Worm (Caenorhabditis elegans) whole organism, L3 larva: ENCODE results near the gene ruvb-1.

Experiments used
- R02D3.7 ChIP-seq: fragments of 150-350 bp; optimal IDR thresholded peaks from 2 replicates; lab custom pipeline; 2014; ENCODE audit warnings: missing biosample characterization, missing genetic modification characterization
- ZK546.5 ChIP-seq: sonication (generic microtip); optimal IDR thresholded peaks from 2 replicates; lab custom pipeline; 2017; ENCODE audit warnings: missing biosample characterization, missing genetic modification characterization
- ama-1 ChIP-seq: fragments of 150-350 bp; optimal IDR thresholded peaks from 2 replicates; lab custom pipeline; 2018
- ceh-16 ChIP-seq: sonication (generic microtip); optimal IDR thresholded peaks from 2 replicates; lab custom pipeline; 2017; ENCODE audit warnings: missing biosample characterization, missing genetic modification characterization
- ceh-82 ChIP-seq: fragments of 150-350 bp; optimal IDR thresholded peaks from 2 replicates; lab custom pipeline; 2014; ENCODE audit warnings: missing biosample characterization, missing genetic modification characterization
- ceh-9 ChIP-seq: sonication (generic microtip); optimal IDR thresholded peaks from 2 replicates; lab custom pipeline; 2018; ENCODE audit warnings: missing biosample characterization, missing genetic modification characterization
- daf-12 ChIP-seq: fragments of 150-350 bp; optimal IDR thresholded peaks from 2 replicates; lab custom pipeline; 2014; ENCODE audit warnings: missing biosample characterization, missing genetic modification reagents, missing genetic modification characterization
- egl-27 ChIP-seq: sonication (generic microtip); optimal IDR thresholded peaks from 4 replicates; lab custom pipeline; 2017; ENCODE audit warnings: missing biosample characterization, missing genetic modification reagents, missing genetic modification characterization
- egl-5 ChIP-seq: fragments of 150-350 bp; optimal IDR thresholded peaks from 2 replicates; lab custom pipeline; 2017; ENCODE audit warnings: missing biosample characterization, missing genetic modification reagents, missing genetic modification characterization, inconsistent platforms
- elt-1 ChIP-seq: fragments of 150-350 bp; optimal IDR thresholded peaks from 2 replicates; lab custom pipeline; 2014; ENCODE audit warnings: missing biosample characterization, missing genetic modification characterization
- elt-2 ChIP-seq: sonication (generic microtip); optimal IDR thresholded peaks from 2 replicates; lab custom pipeline; 2016; ENCODE audit warnings: missing genetic modification reagents, mild to moderate bottlenecking, missing genetic modification characterization, missing compliant biosample characterization
- elt-3 ChIP-seq, 3 experiments: fragments of 150-350 bp in 1 of 3; sonication (generic microtip) in 2 of 3; optimal IDR thresholded peaks; 2 replicates in 2 of 3; 4 replicates in 1 of 3; lab custom pipeline; 2014 to 2017; ENCODE audit warnings: missing biosample characterization in 3 of 3, missing genetic modification characterization in 3 of 3
- eor-1 ChIP-seq, 2 experiments: fragments of 150-350 bp; optimal IDR thresholded peaks; 2 replicates each; lab custom pipeline; 2014 to 2018; ENCODE audit warnings: missing biosample characterization in 2 of 2, missing genetic modification characterization in 2 of 2
- fkh-10 ChIP-seq: sonication (generic microtip); optimal IDR thresholded peaks from 2 replicates; lab custom pipeline; 2017; ENCODE audit warnings: missing biosample characterization, missing genetic modification reagents, missing genetic modification characterization
- fkh-2 ChIP-seq: fragments of 150-350 bp; optimal IDR thresholded peaks from 2 replicates; lab custom pipeline; 2014; ENCODE audit warnings: missing biosample characterization, missing genetic modification reagents, missing genetic modification characterization
- lin-15B ChIP-seq: fragments of 150-350 bp; optimal IDR thresholded peaks from 2 replicates; lab custom pipeline; 2014; ENCODE audit warnings: missing biosample characterization, missing genetic modification characterization
- lsy-12 ChIP-seq: sonication (generic microtip); optimal IDR thresholded peaks from 2 replicates; lab custom pipeline; 2016; ENCODE audit warnings: mild to moderate bottlenecking, missing genetic modification characterization, missing compliant biosample characterization
- mdl-1 ChIP-seq: fragments of 150-350 bp; optimal IDR thresholded peaks from 2 replicates; lab custom pipeline; 2014; ENCODE audit warnings: missing biosample characterization, missing genetic modification characterization
- mml-1 ChIP-seq: fragments of 150-350 bp; sonication (generic microtip); optimal IDR thresholded peaks from 3 replicates; lab custom pipeline; 2014; ENCODE audit warnings: missing biosample characterization, missing genetic modification characterization
- nfya-1 ChIP-seq: sonication (generic microtip); optimal IDR thresholded peaks from 2 replicates; lab custom pipeline; 2017; ENCODE audit warnings: missing genetic modification characterization, mild to moderate bottlenecking, missing compliant biosample characterization, antibody characterized with exemption, moderate library complexity; ENCODE audit not compliant: insufficient read depth
- nhr-11 ChIP-seq: fragments of 150-350 bp; optimal IDR thresholded peaks from 2 replicates; lab custom pipeline; 2014; ENCODE audit warnings: missing biosample characterization, missing genetic modification characterization
- nhr-12 ChIP-seq: fragments of 150-350 bp; optimal IDR thresholded peaks from 2 replicates; lab custom pipeline; 2014; ENCODE audit warnings: missing biosample characterization, missing genetic modification characterization
- nhr-25 ChIP-seq: sonication (generic microtip); optimal IDR thresholded peaks from 2 replicates; lab custom pipeline; 2017; ENCODE audit warnings: missing biosample characterization, missing genetic modification characterization
- nhr-28 ChIP-seq: fragments of 150-350 bp; optimal IDR thresholded peaks from 2 replicates; lab custom pipeline; 2014; ENCODE audit warnings: missing biosample characterization, missing genetic modification characterization
- nhr-43 ChIP-seq: sonication (generic microtip); optimal IDR thresholded peaks from 2 replicates; lab custom pipeline; 2016; ENCODE audit warnings: mild to moderate bottlenecking, missing genetic modification characterization, missing compliant biosample characterization; ENCODE audit not compliant: poor library complexity, severe bottlenecking
- nhr-67 ChIP-seq: fragments of 150-350 bp; optimal IDR thresholded peaks from 2 replicates; lab custom pipeline; 2014; ENCODE audit warnings: missing biosample characterization, missing genetic modification characterization
- nhr-77 ChIP-seq: fragments of 150-350 bp; optimal IDR thresholded peaks from 2 replicates; lab custom pipeline; 2014; ENCODE audit warnings: missing biosample characterization, missing genetic modification characterization
- pqm-1 ChIP-seq: fragments of 150-350 bp; optimal IDR thresholded peaks from 2 replicates; lab custom pipeline; 2017; ENCODE audit warnings: missing biosample characterization, missing genetic modification characterization, inconsistent platforms
- sea-2 ChIP-seq: fragments of 150-350 bp; sonication (generic microtip); optimal IDR thresholded peaks from 4 replicates; lab custom pipeline; 2014; ENCODE audit warnings: missing biosample characterization, missing genetic modification reagents, missing genetic modification characterization
- skn-1 ChIP-seq: fragments of 150-350 bp; optimal IDR thresholded peaks from 2 replicates; lab custom pipeline; 2014; ENCODE audit warnings: missing biosample characterization, missing genetic modification characterization
- snpc-4 ChIP-seq: fragments of 150-350 bp; optimal IDR thresholded peaks from 2 replicates; lab custom pipeline; 2014; ENCODE audit warnings: missing biosample characterization, missing genetic modification characterization
- unc-39 ChIP-seq: sonication (generic microtip); optimal IDR thresholded peaks from 4 replicates; lab custom pipeline; 2017; ENCODE audit warnings: missing biosample characterization, missing genetic modification characterization
- unc-62 ChIP-seq: fragments of 150-350 bp; sonication (generic microtip); optimal IDR thresholded peaks from 4 replicates; lab custom pipeline; 2014; ENCODE audit warnings: missing biosample characterization, missing genetic modification reagents, missing genetic modification characterization
- zag-1 ChIP-seq: fragments of 150-350 bp; optimal IDR thresholded peaks from 2 replicates; lab custom pipeline; 2014; ENCODE audit warnings: missing biosample characterization, missing genetic modification characterization
- ztf-11 ChIP-seq: fragments of 150-350 bp; optimal IDR thresholded peaks from 2 replicates; lab custom pipeline; 2014; ENCODE audit warnings: missing biosample characterization, missing genetic modification characterization
- ztf-4 ChIP-seq: fragments of 150-350 bp; optimal IDR thresholded peaks from 2 replicates; lab custom pipeline; 2014; ENCODE audit warnings: missing biosample characterization, missing genetic modification characterization

ruvb-1 gene

DNA sequence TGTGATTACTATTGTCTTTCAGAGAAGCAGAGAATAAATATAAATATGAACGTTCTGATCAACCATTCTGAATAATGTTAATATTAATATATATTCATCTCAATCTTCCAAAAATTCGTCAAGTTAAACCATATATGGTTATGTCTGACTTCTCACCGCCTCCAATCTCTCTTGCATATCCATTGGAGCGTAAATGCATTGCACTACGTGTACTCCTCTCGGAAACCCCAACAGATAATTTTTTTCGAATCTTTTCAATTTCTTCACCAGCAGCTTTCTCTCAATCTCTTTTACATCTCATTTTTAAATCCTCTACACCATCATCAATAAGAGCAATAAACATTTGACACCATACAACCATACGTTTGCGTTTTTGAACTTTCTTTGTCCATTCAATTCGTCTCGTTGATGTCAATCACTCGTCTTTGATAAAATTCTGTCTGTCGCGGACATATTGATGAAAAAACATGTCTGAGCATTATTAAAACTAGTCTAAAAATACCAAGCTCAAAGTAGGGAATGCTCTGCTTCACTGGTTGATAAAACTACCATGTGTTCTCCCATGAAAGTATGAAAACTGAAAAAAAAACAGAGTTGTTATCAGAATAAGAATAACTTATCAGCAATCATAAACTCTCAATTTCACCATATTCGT is 22.8 kb upstream of the ruvb-1 start (continued):
- TF ChIP-seq egl-27 (no peak), egl-5 (tag; lab: Kevin White, UChicago) (no peak), sea-2 (no peak), ztf-11 (tag; lab: Kevin White, UChicago) (no peak), nhr-67 (tag; lab: Kevin White, UChicago) (no peak), mdl-1 (tag; lab: Kevin White, UChicago) (no peak), fkh-2 (no peak), nhr-28 (no peak), nhr-43 (tag; lab: Kevin White, UChicago) (peak; percentile 52), unc-39 (no peak), lsy-12 (tag; lab: Kevin White, UChicago) (no peak), zag-1 (tag; lab: Kevin White, UChicago) (no peak), ZK546.5 (tag; lab: Kevin White, UChicago) (no peak), elt-2 (tag; lab: Kevin White, UChicago) (peak; percentile 79), snpc-4 (tag; lab: Kevin White, UChicago) (peak; percentile 42), skn-1 (tag; lab: Kevin White, UChicago) (peak; percentile 31), ztf-4 (no peak), nhr-25 (peak; percentile 41), nhr-12 (tag; lab: Kevin White, UChicago) (no peak), elt-1 (no peak)

DNA sequence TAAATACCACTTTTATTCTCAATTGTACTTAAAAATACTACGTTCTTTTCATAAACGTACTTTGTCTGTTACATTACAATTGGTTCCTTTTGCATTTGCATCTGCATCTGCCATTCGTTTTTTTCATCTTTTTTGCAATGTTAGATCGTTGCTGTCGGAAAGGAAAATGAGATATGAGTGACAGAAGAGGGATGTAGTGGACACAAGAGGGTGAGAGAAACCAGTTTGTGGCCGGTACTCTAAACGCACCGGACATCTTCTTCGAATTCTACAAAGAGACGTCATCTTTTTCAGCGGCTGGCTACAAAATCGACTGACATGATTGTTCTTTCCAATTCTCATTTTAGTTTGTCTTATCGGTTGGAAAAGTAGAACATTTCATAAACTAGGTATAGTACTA is 22.1 kb upstream of the ruvb-1 start:
- TF ChIP-seq nfya-1 (tag; lab: Kevin White, UChicago) (peak; percentile 24), R02D3.7 (tag; lab: Kevin White, UChicago) (no peak), zag-1 (tag; lab: Kevin White, UChicago) (no peak), mml-1 (tag; lab: Kevin White, UChicago) (no peak), egl-27 (peak; percentile 5), unc-62 (GFP tag; lab: Kevin White, UChicago) (peak; percentile 78), nhr-25 (peak; percentile 78)

DNA sequence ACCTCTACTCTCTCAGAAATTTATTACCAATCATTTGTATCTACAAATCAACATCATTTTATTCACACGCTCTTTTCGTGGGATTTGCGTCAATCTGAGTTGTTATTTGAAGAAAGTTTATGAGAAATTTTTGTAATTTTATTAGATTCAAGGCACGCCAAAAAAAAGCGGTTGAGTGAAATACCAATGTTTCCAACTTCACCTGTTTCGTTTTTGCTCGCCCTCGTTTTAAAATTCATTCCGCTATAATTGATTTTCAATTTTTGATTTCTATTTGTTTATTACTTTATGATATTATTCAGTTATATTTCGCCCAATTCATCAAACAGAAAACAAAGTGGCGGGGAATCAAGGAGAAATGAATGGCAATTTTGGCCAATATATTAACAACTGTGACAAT is 20.2 kb upstream of the ruvb-1 start, which contains the start of gene K08H10.10:
Gene K08H10.10 (plus strand): TSS at position 301 of the 400 bp plus-strand sequence.
- TF ChIP-seq pqm-1 (tag; lab: Kevin White, UChicago) (no peak), sea-2 (no peak), ztf-4 (no peak), elt-1 (no peak), elt-2 (tag; lab: Kevin White, UChicago) (no peak), ceh-9 (no peak), ceh-82 (tag; lab: Kevin White, UChicago) (no peak), nhr-25 (no peak), elt-3 (tag; optimal IDR thresholded peaks at IDR 0.05; lab: Kevin White, UChicago) (no peak)

DNA sequence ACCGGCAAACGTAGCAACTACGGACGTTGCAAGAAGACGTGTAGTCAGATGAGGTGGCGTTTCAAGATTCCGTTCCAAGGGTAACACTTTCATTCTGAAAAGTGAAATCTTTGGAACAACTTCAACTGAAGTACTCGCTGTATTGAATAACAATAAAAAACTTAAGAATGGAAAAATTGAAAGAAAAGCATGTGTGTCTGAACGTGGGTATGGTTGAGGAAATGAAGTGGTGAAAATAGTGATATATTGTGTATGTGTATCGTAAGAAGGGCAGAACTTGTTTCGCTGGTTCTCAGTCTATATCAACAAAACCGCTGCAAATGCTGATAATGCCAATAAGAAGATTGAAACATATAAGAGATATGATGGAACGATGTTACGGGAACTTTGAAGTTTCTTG is 15.2 kb upstream of the ruvb-1 start, which contains the start of gene K08H10.6:
Gene K08H10.6 (minus strand): TSS at position 101 of the 400 bp plus-strand sequence.
- TF ChIP-seq R02D3.7 (tag; lab: Kevin White, UChicago) (no peak), egl-27 (no peak), nhr-11 (tag; lab: Kevin White, UChicago) (no peak), nhr-77 (tag; lab: Kevin White, UChicago) (no peak), egl-5 (tag; lab: Kevin White, UChicago) (no peak), lin-15B (tag; lab: Kevin White, UChicago) (no peak), unc-62 (GFP tag; lab: Kevin White, UChicago) (no peak), eor-1 (tag; optimal IDR thresholded peaks at IDR 0.05; lab: Kevin White, UChicago) (no peak), lsy-12 (tag; lab: Kevin White, UChicago) (no peak), sea-2 (no peak), mdl-1 (tag; lab: Kevin White, UChicago) (no peak), fkh-10 (no peak), pqm-1 (tag; lab: Kevin White, UChicago) (no peak), nhr-12 (tag; lab: Kevin White, UChicago) (no peak), ceh-9 (no peak), ceh-16 (tag; lab: Kevin White, UChicago) (no peak), ceh-82 (tag; lab: Kevin White, UChicago) (no peak), ama-1 (no peak), ZK546.5 (tag; lab: Kevin White, UChicago) (no peak), daf-12 (tag; lab: Kevin White, UChicago) (no peak)
